Fruit fly (Drosophila melanogaster) whole organism, embryonic: ENCODE results near the gene CG8379.
A peak's percentile ranks its signal among the peaks of the same experiment; 100 is the strongest.

Source experiments
- CG10565 ChIP-seq: fragments of 200-800 bp; sonication (Bioruptor generic); optimal IDR thresholded peaks from 3 replicates; lab custom pipeline; 2016; ENCODE audit warnings: missing biosample characterization, mild to moderate bottlenecking, missing genetic modification characterization
- CG11696 ChIP-seq: fragments of 200-800 bp; sonication (Bioruptor generic); IDR thresholded peaks from 2 replicates; pipeline ENCODE4 v1.3.6; 2022; ENCODE audit warnings: missing biosample characterization, missing genetic modification characterization
- CG12391 ChIP-seq: fragments of 200-800 bp; sonication (Bioruptor generic); optimal IDR thresholded peaks from 3 replicates; lab custom pipeline; 2018; ENCODE audit warnings: missing biosample characterization, mild to moderate bottlenecking, missing genetic modification characterization, moderate library complexity
- CG12659 ChIP-seq: fragments of 200-800 bp; sonication (Bioruptor generic); optimal IDR thresholded peaks from 3 replicates; lab custom pipeline; 2017; ENCODE audit warnings: mild to moderate bottlenecking, missing biosample characterization, missing genetic modification reagents, missing genetic modification characterization
- CG14667 ChIP-seq: fragments of 200-800 bp; sonication (Bioruptor generic); IDR thresholded peaks from 2 replicates; pipeline ENCODE4 v1.3.6; 2022; ENCODE audit warnings: missing biosample characterization, missing genetic modification characterization
- CG17328 ChIP-seq: fragments of 200-800 bp; sonication (Bioruptor generic); IDR thresholded peaks from 2 replicates; pipeline ENCODE4 v1.3.6; 2022; ENCODE audit warnings: missing biosample characterization, missing genetic modification characterization
- CG17612 ChIP-seq: fragments of 200-800 bp; sonication (Bioruptor generic); IDR thresholded peaks from 2 replicates; pipeline ENCODE4 v1.3.6; 2022; ENCODE audit warnings: missing biosample characterization, missing genetic modification characterization
- CG18262 ChIP-seq: fragments of 200-800 bp; optimal IDR thresholded peaks from 3 replicates; lab custom pipeline; 2019; ENCODE audit warnings: missing biosample characterization, mild to moderate bottlenecking, missing genetic modification characterization, moderate library complexity
- CG18476 ChIP-seq: fragments of 200-800 bp; sonication (Bioruptor generic); optimal IDR thresholded peaks from 2 replicates; lab custom pipeline; 2016; ENCODE audit warnings: missing biosample characterization, mild to moderate bottlenecking, missing genetic modification characterization
- CG18619 ChIP-seq: fragments of 200-800 bp; sonication (Bioruptor generic); optimal IDR thresholded peaks from 3 replicates; lab custom pipeline; 2017; ENCODE audit warnings: missing biosample characterization, mild to moderate bottlenecking, missing genetic modification characterization
- CG32772 ChIP-seq: fragments of 200-800 bp; sonication (Bioruptor generic); IDR thresholded peaks from 2 replicates; pipeline ENCODE4 v1.3.6; 2022; ENCODE audit warnings: missing biosample characterization, missing genetic modification characterization
- CG43689 ChIP-seq: fragments of 200-800 bp; sonication (Bioruptor generic); IDR thresholded peaks from 2 replicates; pipeline ENCODE4 v1.3.6; 2022; ENCODE audit warnings: missing biosample characterization, missing genetic modification characterization
- CG4617 ChIP-seq: fragments of 200-800 bp; sonication (Bioruptor generic); optimal IDR thresholded peaks from 3 replicates; lab custom pipeline; 2016; ENCODE audit warnings: missing biosample characterization, missing genetic modification characterization, borderline replicate concordance
- CG6683 ChIP-seq: fragments of 200-800 bp; sonication (Bioruptor generic); optimal IDR thresholded peaks from 2 replicates; lab custom pipeline; 2017; ENCODE audit warnings: missing biosample characterization, mild to moderate bottlenecking, missing genetic modification characterization, missing genetic modification reagents
- CG7745 ChIP-seq: fragments of 200-800 bp; sonication (Bioruptor generic); optimal IDR thresholded peaks from 2 replicates; lab custom pipeline; 2018; ENCODE audit warnings: missing biosample characterization, mild to moderate bottlenecking, missing genetic modification characterization, moderate library complexity
- CG8089 ChIP-seq: fragments of 200-800 bp; sonication (Bioruptor generic); optimal IDR thresholded peaks from 3 replicates; lab custom pipeline; 2016; ENCODE audit warnings: missing biosample characterization, missing genetic modification characterization
- CG8281 ChIP-seq: fragments of 200-800 bp; sonication (Bioruptor generic); optimal IDR thresholded peaks from 2 replicates; lab custom pipeline; 2018; ENCODE audit warnings: missing biosample characterization, mild to moderate bottlenecking, missing genetic modification characterization, moderate library complexity
- Ets65A ChIP-seq: fragments of 200-800 bp; sonication (Bioruptor generic); peaks from one replicate; lab custom pipeline; 2016; ENCODE audit warnings: missing biosample characterization, missing genetic modification characterization
- HHEX ChIP-seq: fragments of 200-800 bp; sonication (Bioruptor generic); optimal IDR thresholded peaks from 3 replicates; lab custom pipeline; 2017; ENCODE audit warnings: missing biosample characterization, mild to moderate bottlenecking, missing genetic modification characterization, missing genetic modification reagents
- MBD-R2 ChIP-seq: fragments of 200-800 bp; sonication (Bioruptor generic); IDR thresholded peaks from 2 replicates; pipeline ENCODE4 v1.3.6; 2022; ENCODE audit warnings: missing biosample characterization, missing genetic modification characterization
- NC2β ChIP-seq: fragments of 200-800 bp; sonication (Bioruptor generic); optimal IDR thresholded peaks from 2 replicates; lab custom pipeline; 2016; ENCODE audit warnings: missing biosample characterization, missing genetic modification characterization
- Neu2 ChIP-seq: fragments of 200-800 bp; sonication (Bioruptor generic); optimal IDR thresholded peaks from 3 replicates; lab custom pipeline; 2016; ENCODE audit warnings: missing biosample characterization, missing genetic modification characterization, borderline replicate concordance
- Opbp ChIP-seq: fragments of 200-800 bp; sonication (Bioruptor generic); IDR thresholded peaks from 3 replicates; pipeline ENCODE4 v1.3.6; 2022; ENCODE audit warnings: missing biosample characterization, missing genetic modification characterization; ENCODE audit not compliant: partially characterized antibody
- Scr ChIP-seq: fragments of 200-800 bp; sonication (Bioruptor generic); IDR thresholded peaks from 2 replicates; pipeline ENCODE4 v1.3.6; 2022; ENCODE audit warnings: missing biosample characterization, missing genetic modification characterization; ENCODE audit not compliant: partially characterized antibody
- Stat92E ChIP-seq, 3 experiments: fragments of >200 bp in 2 of 3; fragments of 200-800 bp in 1 of 3; sonication (Bioruptor generic) in 1 of 3; optimal IDR thresholded peaks; 2 replicates each; lab custom pipeline; 2017 to 2019; ENCODE audit warnings: missing biosample characterization in 3 of 3, missing genetic modification characterization in 3 of 3, mild to moderate bottlenecking in 1 of 3, moderate library complexity in 1 of 3
- Taf1 ChIP-seq: fragments of 200-800 bp; sonication (Bioruptor generic); IDR thresholded peaks from 2 replicates; pipeline ENCODE4 v1.3.6; 2022; ENCODE audit warnings: missing biosample characterization, missing genetic modification characterization
- Vsx1 ChIP-seq: fragments of 200-800 bp; sonication (Bioruptor generic); optimal IDR thresholded peaks from 2 replicates; lab custom pipeline; 2017; ENCODE audit warnings: missing biosample characterization, mild to moderate bottlenecking, missing genetic modification characterization, missing genetic modification reagents
- Xrp1 ChIP-seq: fragments of 200-800 bp; sonication (Bioruptor generic); IDR thresholded peaks from 2 replicates; pipeline ENCODE4 v1.3.6; 2022; ENCODE audit warnings: missing biosample characterization, missing genetic modification characterization
- abd-A ChIP-seq: fragments of 200-800 bp; sonication (Bioruptor generic); optimal IDR thresholded peaks from 3 replicates; lab custom pipeline; 2019; ENCODE audit warnings: missing biosample characterization, mild to moderate bottlenecking, missing genetic modification characterization, moderate library complexity
- ato ChIP-seq: fragments of 200-800 bp; sonication (Bioruptor generic); IDR thresholded peaks from 2 replicates; pipeline ENCODE4 v1.3.6; 2022; ENCODE audit warnings: missing biosample characterization, missing genetic modification characterization; ENCODE audit not compliant: partially characterized antibody
- btn ChIP-seq: fragments of 200-800 bp; sonication (Bioruptor generic); optimal IDR thresholded peaks from 2 replicates; lab custom pipeline; 2016; ENCODE audit warnings: missing biosample characterization, missing genetic modification characterization
- cg ChIP-seq: fragments of 200-800 bp; sonication (Bioruptor generic); optimal IDR thresholded peaks from 3 replicates; lab custom pipeline; 2019; ENCODE audit warnings: missing biosample characterization, mild to moderate bottlenecking, missing genetic modification characterization, moderate library complexity
- chinmo ChIP-seq: fragments of 200-800 bp; sonication (Bioruptor generic); IDR thresholded peaks from 4 replicates; pipeline ENCODE4 v1.3.6; 2022; ENCODE audit warnings: missing biosample characterization, missing genetic modification characterization; ENCODE audit not compliant: partially characterized antibody
- chn ChIP-seq: fragments of 200-800 bp; sonication (Bioruptor generic); optimal IDR thresholded peaks from 2 replicates; lab custom pipeline; 2016; ENCODE audit warnings: missing biosample characterization, missing genetic modification characterization
- dysf ChIP-seq: fragments of 200-800 bp; sonication (Bioruptor generic); IDR thresholded peaks from 3 replicates; pipeline ENCODE4 v1.3.6; 2022; ENCODE audit warnings: missing biosample characterization, missing genetic modification characterization
- ewg ChIP-seq: fragments of 200-800 bp; sonication (Bioruptor generic); optimal IDR thresholded peaks from 3 replicates; lab custom pipeline; 2017; ENCODE audit warnings: mild to moderate bottlenecking, missing biosample characterization, missing genetic modification reagents, missing genetic modification characterization
- exex ChIP-seq: fragments of 200-800 bp; sonication (Bioruptor generic); optimal IDR thresholded peaks from 4 replicates; lab custom pipeline; 2018; ENCODE audit warnings: missing biosample characterization, mild to moderate bottlenecking, missing genetic modification characterization, moderate library complexity
- grn ChIP-seq: fragments of 200-800 bp; sonication (Bioruptor generic); optimal IDR thresholded peaks from 3 replicates; lab custom pipeline; 2017; ENCODE audit warnings: missing biosample characterization, missing genetic modification characterization
- gsb-n ChIP-seq: fragments of 200-800 bp; sonication (Bioruptor generic); optimal IDR thresholded peaks from 3 replicates; lab custom pipeline; 2018; ENCODE audit warnings: missing biosample characterization, mild to moderate bottlenecking, missing genetic modification characterization
- kay ChIP-seq: fragments of 200-800 bp; sonication (Bioruptor generic); optimal IDR thresholded peaks from 2 replicates; lab custom pipeline; 2016; ENCODE audit warnings: missing biosample characterization, missing genetic modification characterization
- lab ChIP-seq: fragments of 200-800 bp; sonication (Bioruptor generic); optimal IDR thresholded peaks from 3 replicates; lab custom pipeline; 2017; ENCODE audit warnings: missing biosample characterization, missing genetic modification characterization, mild to moderate bottlenecking, moderate library complexity, missing genetic modification reagents
- org-1 ChIP-seq: fragments of 200-800 bp; sonication (Bioruptor generic); optimal IDR thresholded peaks from 2 replicates; lab custom pipeline; 2017; ENCODE audit warnings: missing biosample characterization, missing genetic modification characterization
- pum ChIP-seq: fragments of 200-800 bp; sonication (Bioruptor generic); optimal IDR thresholded peaks from 2 replicates; lab custom pipeline; 2016; ENCODE audit warnings: missing biosample characterization, missing genetic modification characterization
- run ChIP-seq: fragments of 200-800 bp; sonication (Bioruptor generic); optimal IDR thresholded peaks from 3 replicates; lab custom pipeline; 2018; ENCODE audit warnings: missing biosample characterization, mild to moderate bottlenecking, missing genetic modification characterization
- tap ChIP-seq: fragments of 200-800 bp; optimal IDR thresholded peaks from 3 replicates; lab custom pipeline; 2019; ENCODE audit warnings: missing biosample characterization, mild to moderate bottlenecking, missing genetic modification characterization, moderate library complexity
- trh ChIP-seq: fragments of 200-800 bp; sonication (Bioruptor generic); optimal IDR thresholded peaks from 2 replicates; lab custom pipeline; 2016; ENCODE audit warnings: missing biosample characterization, missing genetic modification characterization
- ttk ChIP-seq: fragments of 200-800 bp; sonication (Bioruptor generic); IDR thresholded peaks from 2 replicates; pipeline ENCODE4 v2.1.2; 2022; ENCODE audit warnings: missing biosample characterization, missing genetic modification characterization
- wor ChIP-seq: fragments of 200-800 bp; sonication (Bioruptor generic); IDR thresholded peaks from 2 replicates; pipeline ENCODE4 v1.3.6; 2022; ENCODE audit warnings: missing biosample characterization, missing genetic modification characterization
- zf30C ChIP-seq: fragments of 200-800 bp; sonication (Bioruptor generic); optimal IDR thresholded peaks from 3 replicates; lab custom pipeline; 2018; ENCODE audit warnings: missing biosample characterization, mild to moderate bottlenecking, missing genetic modification characterization

The CG8379 gene

dm6 chr3R:8846154-8846648 is 22.0 kb downstream of the CG8379 start (continued):
- TF ChIP-seq btn (GFP tag; lab: Kevin White, UChicago) (peak; percentile 12), CG12391 (peak; percentile 28), pum (GFP tag; lab: Kevin White, UChicago) (no peak), CG4617 (no peak), Vsx1 (GFP tag; lab: Kevin White, UChicago) (peak; percentile 82), Xrp1 (peak; percentile 54), exex (tag; lab: Kevin White, UChicago) (no peak), CG17612 (GFP tag; lab: Robert Waterston, UW) (no peak), CG43689 (GFP tag; lab: Robert Waterston, UW) (no peak), ttk (peak; percentile 38; the same call in 1 of the 2 replicates), ewg (GFP tag; lab: Kevin White, UChicago) (peak; percentile 62), Neu2 (no peak), lab (GFP tag; lab: Kevin White, UChicago) (peak; percentile 84), wor (GFP tag; lab: Robert Waterston, UW) (no peak), CG32772 (no peak), CG6683 (GFP tag; lab: Kevin White, UChicago) (peak; percentile 46), gsb-n (peak; percentile 64), run (tag; lab: Kevin White, UChicago) (peak; percentile 48), kay (GFP tag; lab: Kevin White, UChicago) (peak; percentile 12), MBD-R2 (GFP tag; lab: Robert Waterston, UW) (peak; percentile 45; the same call in 1 of the 2 replicates), Opbp (GFP tag; lab: Robert Waterston, UW) (peak; percentile 69), CG17328 (GFP tag; lab: Robert Waterston, UW) (peak; percentile 64), grn (GFP tag; lab: Kevin White, UChicago) (peak; percentile 76), CG8089 (GFP tag; lab: Kevin White, UChicago) (peak; percentile 5), dysf (GFP tag; lab: Robert Waterston, UW) (no peak; the same call in 2 of the 3 replicates), HHEX (GFP tag; lab: Kevin White, UChicago) (peak; percentile 73), CG18619 (GFP tag; lab: Kevin White, UChicago) (peak; percentile 22), tap (tag; lab: Kevin White, UChicago) (peak; percentile 51), CG7745 (peak; percentile 70), CG10565 (GFP tag; lab: Kevin White, UChicago) (no peak), org-1 (GFP tag; lab: Kevin White, UChicago) (peak; percentile 53), CG12659 (peak; percentile 53), trh (peak; percentile 10), Stat92E (GFP tag; optimal IDR thresholded peaks at IDR 0.05; lab: Kevin White, UChicago) (peak in 1 of 3 experiments; percentile 88), chn (GFP tag; lab: Kevin White, UChicago) (peak; percentile 18), Ets65A (GFP tag; lab: Kevin White, UChicago) (no peak), CG11696 (no peak), Scr (GFP tag; lab: Robert Waterston, UW) (peak; percentile 21; the same call in 1 of the 2 replicates), CG18262 (tag; lab: Kevin White, UChicago) (peak; percentile 40), NC2β (GFP tag; lab: Kevin White, UChicago) (peak; percentile 65), cg (GFP tag; lab: Kevin White, UChicago) (peak; percentile 98), ato (GFP tag; lab: Robert Waterston, UW) (no peak; the same call in 1 of the 2 replicates), zf30C (GFP tag; lab: Kevin White, UChicago) (peak; percentile 40), CG8281 (tag; lab: Kevin White, UChicago) (no peak), Taf1 (GFP tag; lab: Robert Waterston, UW) (no peak), chinmo (GFP tag; lab: Robert Waterston, UW) (peak; percentile 95), CG18476 (GFP tag; lab: Kevin White, UChicago) (no peak), abd-A (tag; lab: Kevin White, UChicago) (peak; percentile 62), CG14667 (GFP tag; lab: Robert Waterston, UW) (no peak)
